Fruit fly (Drosophila melanogaster): ENCODE results near the gene CG10761.

DNA sequence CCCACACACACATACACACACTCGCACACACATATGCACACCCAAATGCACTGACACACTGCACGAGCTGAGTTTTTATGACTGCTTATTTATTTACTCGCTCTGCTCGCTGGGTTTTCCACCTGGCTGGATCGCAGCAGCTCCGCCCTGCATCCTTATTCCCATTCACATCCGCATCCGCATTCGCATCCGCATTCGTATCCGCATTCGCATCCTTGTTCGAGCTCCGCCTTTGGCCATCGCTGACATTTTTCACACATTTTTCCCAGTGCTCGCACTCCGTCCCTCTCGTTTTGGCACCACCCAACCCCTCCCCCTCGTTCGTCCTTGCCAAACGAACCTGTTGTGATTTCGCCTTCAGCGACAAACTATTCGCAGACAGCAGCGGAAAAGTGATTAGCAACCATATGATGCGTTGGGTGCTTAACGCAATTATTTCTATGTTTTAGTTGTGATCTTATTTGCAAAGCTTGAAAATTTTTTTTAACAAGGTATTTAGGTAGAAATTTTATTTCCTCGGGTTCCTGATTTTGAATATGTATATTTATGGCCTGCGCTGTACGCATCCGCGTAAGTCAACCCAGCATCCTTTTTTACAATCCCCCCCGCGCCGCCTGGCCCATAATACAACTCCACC lies 48.6 kb upstream of the CG10761 start:
- TF ChIP-seq CTCF (optimal IDR thresholded peaks at IDR 0.05) (no peak), CG8478 (optimal IDR thresholded peaks at IDR 0.05) (no peak)
